Worm (Caenorhabditis elegans): ENCODE data around the gene sel-11.

DNA sequence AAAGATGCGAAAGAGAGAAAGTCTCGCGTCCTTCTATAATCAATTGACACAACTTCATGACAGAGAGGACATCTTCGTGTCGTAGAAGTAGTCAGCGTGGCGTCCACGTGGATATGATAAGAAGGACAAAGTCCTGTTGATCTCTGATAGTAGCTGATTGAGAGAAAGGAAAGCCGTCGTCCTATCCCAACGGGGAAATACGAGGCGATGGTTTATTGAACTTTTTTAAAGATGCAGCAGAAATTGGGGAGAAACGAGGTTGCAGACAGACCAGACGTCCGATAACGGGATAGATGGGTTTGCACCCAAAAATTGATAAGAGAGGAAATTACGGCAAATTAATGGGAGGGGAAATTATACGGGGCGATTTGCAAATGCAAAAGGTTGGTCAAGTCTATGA is 35.4 kb downstream of the sel-11 start:
- no peak for TF ChIP-seq unc-39 (tag; optimal IDR thresholded peaks at IDR 0.05)
- TF ChIP-seq pha-4 (tag; optimal IDR thresholded peaks at IDR 0.05) = no peak
- peak; percentile 99 for TF ChIP-seq nhr-43 (tag; optimal IDR thresholded peaks at IDR 0.05; ENCODE audit: poor library complexity, severe bottlenecking)
- peak; percentile 76 for TF ChIP-seq mdl-1 (tag; optimal IDR thresholded peaks at IDR 0.05)
- TF ChIP-seq elt-1 (tag; optimal IDR thresholded peaks at IDR 0.05) = no peak
- TF ChIP-seq nhr-237 (tag; optimal IDR thresholded peaks at IDR 0.05) = no peak
- TF ChIP-seq lin-15B (tag; optimal IDR thresholded peaks at IDR 0.05) = no peak
- TF ChIP-seq ama-1 (optimal IDR thresholded peaks at IDR 0.05) = no peak
- no peak for TF ChIP-seq pqm-1 (tag; optimal IDR thresholded peaks at IDR 0.05)
- TF ChIP-seq nhr-25 (tag; optimal IDR thresholded peaks at IDR 0.05) = peak; percentile 96
- TF ChIP-seq ceh-16 (tag; optimal IDR thresholded peaks at IDR 0.05) = no peak
- no peak for TF ChIP-seq nhr-12 (tag; optimal IDR thresholded peaks at IDR 0.05)
- TF ChIP-seq snpc-4 (tag; optimal IDR thresholded peaks at IDR 0.05) = no peak
- TF ChIP-seq fos-1 (tag; optimal IDR thresholded peaks at IDR 0.05) = no peak
